Worm (Caenorhabditis elegans) whole organism, young adult: ENCODE data around the gene dgk-4.

ENCODE experiments used
- F33H1.4 ChIP-seq: fragments of 200-800 bp; sonication (Bioruptor generic); IDR thresholded peaks from 2 replicates; pipeline ENCODE4 v1.3.6; 2022; ENCODE audit warnings: missing genetic modification reagents, missing genetic modification characterization, missing compliant biosample characterization
- F52B5.7 ChIP-seq: sonication (generic microtip); optimal IDR thresholded peaks from 2 replicates; lab custom pipeline; 2016; ENCODE audit warnings: mild to moderate bottlenecking, missing genetic modification characterization, missing compliant biosample characterization
- T07F8.4 ChIP-seq: sonication (generic microtip); optimal IDR thresholded peaks from 2 replicates; lab custom pipeline; 2016; ENCODE audit warnings: mild to moderate bottlenecking, missing genetic modification characterization, moderate library complexity, missing compliant biosample characterization
- athp-1 ChIP-seq: sonication (generic microtip); optimal IDR thresholded peaks from 2 replicates; lab custom pipeline; 2017; ENCODE audit warnings: mild to moderate bottlenecking, missing genetic modification characterization, missing compliant biosample characterization
- attf-3 ChIP-seq: fragments of 200-800 bp; sonication (Bioruptor generic); conservative IDR thresholded peaks from 2 replicates; pipeline ENCODE4 v1.3.6; 2022; ENCODE audit warnings: missing genetic modification reagents, missing genetic modification characterization, missing compliant biosample characterization
- bed-1 ChIP-seq: fragments of 200-800 bp; sonication (Bioruptor generic); IDR thresholded peaks from 2 replicates; pipeline ENCODE4 v1.3.6; 2022; ENCODE audit warnings: missing genetic modification reagents, missing genetic modification characterization, missing compliant biosample characterization
- cebp-1 ChIP-seq, 2 experiments: fragments of 200-800 bp in 1 of 2; sonication (Bioruptor generic) in 1 of 2; sonication (generic microtip) in 1 of 2; IDR thresholded peaks in 1 of 2; optimal IDR thresholded peaks in 1 of 2; 2 replicates each; pipeline versions ENCODE4 v1.3.6 to Lab custom; 2017 to 2022; ENCODE audit warnings: missing compliant biosample characterization in 2 of 2, missing genetic modification characterization in 2 of 2, mild to moderate bottlenecking in 1 of 2, missing genetic modification reagents in 1 of 2, moderate library complexity in 1 of 2
- ceh-27 ChIP-seq: fragments of 200-800 bp; sonication (Bioruptor generic); optimal IDR thresholded peaks from 2 replicates; lab custom pipeline; 2018; ENCODE audit warnings: mild to moderate bottlenecking, missing genetic modification characterization, moderate library complexity, missing compliant biosample characterization
- ceh-40 ChIP-seq: fragments of 200-800 bp; sonication (Bioruptor generic); IDR thresholded peaks from 2 replicates; pipeline ENCODE4 v1.3.6; 2022; ENCODE audit warnings: missing genetic modification characterization, missing compliant biosample characterization
- dpl-1 ChIP-seq: fragments of 150-350 bp; optimal IDR thresholded peaks from 2 replicates; lab custom pipeline; 2014; ENCODE audit warnings: missing biosample characterization, missing genetic modification reagents, missing genetic modification characterization
- egl-18 ChIP-seq: fragments of 200-800 bp; sonication (Bioruptor generic); IDR thresholded peaks from 2 replicates; pipeline ENCODE4 v1.3.6; 2022; ENCODE audit warnings: missing genetic modification reagents, missing genetic modification characterization, missing compliant biosample characterization
- egl-44 ChIP-seq: fragments of 200-800 bp; sonication (Bioruptor generic); IDR thresholded peaks from 2 replicates; pipeline ENCODE4 v1.3.6; 2022; ENCODE audit warnings: missing genetic modification reagents, missing genetic modification characterization, missing compliant biosample characterization
- ekl-4 ChIP-seq: fragments of 200-800 bp; sonication (Bioruptor generic); IDR thresholded peaks from 2 replicates; pipeline ENCODE4 v1.3.6; 2022; ENCODE audit warnings: missing genetic modification reagents, missing genetic modification characterization, missing compliant biosample characterization
- ets-4 ChIP-seq: fragments of 200-800 bp; sonication (Bioruptor generic); optimal IDR thresholded peaks from 2 replicates; lab custom pipeline; 2018; ENCODE audit warnings: mild to moderate bottlenecking, missing genetic modification characterization, missing compliant biosample characterization
- gei-17 ChIP-seq: fragments of 200-800 bp; sonication (Bioruptor generic); optimal IDR thresholded peaks from 2 replicates; lab custom pipeline; 2018; ENCODE audit warnings: mild to moderate bottlenecking, missing genetic modification characterization, missing compliant biosample characterization
- hsf-1 ChIP-seq: fragments of 200-800 bp; sonication (Bioruptor generic); IDR thresholded peaks from 2 replicates; pipeline ENCODE4 v1.3.6; 2022; ENCODE audit warnings: missing genetic modification reagents, missing genetic modification characterization, missing compliant biosample characterization
- lin-40 ChIP-seq: sonication (generic microtip); optimal IDR thresholded peaks from 2 replicates; lab custom pipeline; 2016; ENCODE audit warnings: missing genetic modification characterization, mild to moderate bottlenecking, missing compliant biosample characterization, missing genotype, missing genetic modification reagents
- lsl-1 ChIP-seq: fragments of 200-800 bp; sonication (Bioruptor generic); optimal IDR thresholded peaks from 2 replicates; lab custom pipeline; 2018; ENCODE audit warnings: mild to moderate bottlenecking, missing genetic modification characterization, moderate library complexity, missing compliant biosample characterization
- nfya-1 ChIP-seq: sonication (generic microtip); optimal IDR thresholded peaks from 2 replicates; lab custom pipeline; 2017; ENCODE audit warnings: antibody characterized with exemption, missing compliant biosample characterization, missing genetic modification characterization, borderline replicate concordance; ENCODE audit not compliant: insufficient read depth
- nfyb-1 ChIP-seq: fragments of 200-800 bp; sonication (Bioruptor generic); IDR thresholded peaks from 2 replicates; pipeline ENCODE4 v1.3.6; 2022; ENCODE audit warnings: missing genetic modification reagents, missing genetic modification characterization, missing compliant biosample characterization
- nhr-80 ChIP-seq: sonication (generic microtip); optimal IDR thresholded peaks from 2 replicates; lab custom pipeline; 2016; ENCODE audit warnings: missing genetic modification characterization, missing compliant biosample characterization
- nhr-90 ChIP-seq: sonication (generic microtip); optimal IDR thresholded peaks from 2 replicates; lab custom pipeline; 2016; ENCODE audit warnings: missing genotype, mild to moderate bottlenecking, missing genetic modification characterization, missing compliant biosample characterization
- repo-1 ChIP-seq: sonication (generic microtip); optimal IDR thresholded peaks from 2 replicates; lab custom pipeline; 2017; ENCODE audit warnings: mild to moderate bottlenecking, missing genetic modification characterization, missing compliant biosample characterization
- snpc-1.1 ChIP-seq: sonication (generic microtip); optimal IDR thresholded peaks from 2 replicates; lab custom pipeline; 2017; ENCODE audit warnings: missing genetic modification characterization, mild to moderate bottlenecking, missing compliant biosample characterization, antibody characterized with exemption, moderate library complexity, missing genotype, missing genetic modification reagents; ENCODE audit not compliant: insufficient read depth
- snpc-1.3 ChIP-seq: sonication (generic microtip); optimal IDR thresholded peaks from 2 replicates; lab custom pipeline; 2017; ENCODE audit warnings: missing genetic modification characterization, mild to moderate bottlenecking, missing compliant biosample characterization, antibody characterized with exemption, moderate library complexity, missing genotype, missing genetic modification reagents; ENCODE audit not compliant: insufficient read depth
- unc-62 ChIP-seq: fragments of 150-350 bp; optimal IDR thresholded peaks from 2 replicates; lab custom pipeline; 2014; ENCODE audit warnings: missing biosample characterization, missing genetic modification reagents, missing genetic modification characterization
- zfh-2 ChIP-seq: fragments of 200-800 bp; sonication (Bioruptor generic); conservative IDR thresholded peaks from 2 replicates; pipeline ENCODE4 v1.3.6; 2022; ENCODE audit warnings: missing genetic modification reagents, missing genetic modification characterization, missing compliant biosample characterization
- zim-3 ChIP-seq: sonication (generic microtip); optimal IDR thresholded peaks from 2 replicates; lab custom pipeline; 2017; ENCODE audit warnings: mild to moderate bottlenecking, missing genetic modification characterization, moderate library complexity, missing compliant biosample characterization
- ztf-22 ChIP-seq: fragments of 200-800 bp; sonication (Bioruptor generic); optimal IDR thresholded peaks from 2 replicates; lab custom pipeline; 2018; ENCODE audit warnings: mild to moderate bottlenecking, missing genetic modification characterization, moderate library complexity, missing compliant biosample characterization

dgk-4 gene

ce11 chrIV:8602877-8603276, 28.3 kb upstream of the dgk-4 start, which contains the start of gene Y59H11AR.10:
Gene Y59H11AR.10 (plus strand): TSS chrIV:8603177.
- no peak for TF ChIP-seq ceh-27 (GFP tag; lab: Kevin White, UChicago)
- TF ChIP-seq ztf-22, result no peak
- TF ChIP-seq repo-1, result no peak
- no peak for TF ChIP-seq T07F8.4 (tag; lab: Kevin White, UChicago)
- TF ChIP-seq ekl-4 (GFP tag; lab: Robert Waterston, UW), result no peak

- TF ChIP-seq zim-3 (tag; lab: Kevin White, UChicago) (no peak), attf-3 (no peak), ekl-4 (GFP tag; lab: Robert Waterston, UW) (no peak), zfh-2 (GFP tag; lab: Robert Waterston, UW) (no peak), snpc-1.3 (no peak), cebp-1 (GFP tag; IDR thresholded peaks at IDR 0.05; lab: Robert Waterston, UW) (no peak), cebp-1 (tag; optimal IDR thresholded peaks at IDR 0.05; lab: Kevin White, UChicago) (no peak), gei-17 (GFP tag; lab: Kevin White, UChicago) (no peak), snpc-1.1 (tag; lab: Kevin White, UChicago) (no peak), ets-4 (GFP tag; lab: Kevin White, UChicago) (no peak), nfyb-1 (GFP tag; lab: Robert Waterston, UW) (no peak), egl-44 (GFP tag; lab: Robert Waterston, UW) (no peak), ceh-40 (GFP tag; lab: Robert Waterston, UW) (no peak)
These were observed 25.9 kb upstream of the dgk-4 start for ce11 chrIV:8605217-8605616.

- peak; percentile 73 for TF ChIP-seq F33H1.4
- peak; percentile 54 for TF ChIP-seq lsl-1 (GFP tag; lab: Kevin White, UChicago)
- TF ChIP-seq, all 124 proteins: peak for 2; not testable (repeated sequence) for 122
These were observed 23.7 kb upstream of the dgk-4 start for ce11 chrIV:8607468-8607867.

ce11 chrIV:8608204-8608603, 22.9 kb upstream of the dgk-4 start:
- no peak for TF ChIP-seq nhr-90 (tag; lab: Kevin White, UChicago)

ce11 chrIV:8608934-8609333, 22.2 kb upstream of the dgk-4 start, which contains the start of gene F42A9.6:
Gene F42A9.6 (plus strand): TSS chrIV:8609234.
- TF ChIP-seq cebp-1 (GFP tag; IDR thresholded peaks at IDR 0.05; lab: Robert Waterston, UW), result no peak
- TF ChIP-seq cebp-1 (tag; optimal IDR thresholded peaks at IDR 0.05; lab: Kevin White, UChicago), result no peak
- TF ChIP-seq unc-62 (GFP tag; lab: Kevin White, UChicago), result no peak
- no peak for TF ChIP-seq F52B5.7 (tag; lab: Kevin White, UChicago)
- no peak for TF ChIP-seq lin-40 (tag; lab: Kevin White, UChicago)
- no peak for TF ChIP-seq egl-18 (GFP tag; lab: Robert Waterston, UW)
- no peak for TF ChIP-seq nhr-90 (tag; lab: Kevin White, UChicago)
- no peak for TF ChIP-seq dpl-1 (GFP tag; lab: Kevin White, UChicago)
- TF ChIP-seq bed-1, result no peak
- TF ChIP-seq hsf-1, result no peak
- no peak for TF ChIP-seq athp-1 (tag; lab: Kevin White, UChicago)

- TF ChIP-seq nfya-1 (tag; lab: Kevin White, UChicago) (no peak), nhr-80 (peak; percentile 81)
- TF ChIP-seq, all 124 proteins: peak for 1
These were observed 19.1 kb upstream of the dgk-4 start, which contains the start of the genes F42A9.17 and cyp-33E2 for ce11 chrIV:8611886-8612542. Gene F42A9.17 (minus strand): TSS chrIV:8611936. Gene cyp-33E2 (plus strand): TSS chrIV:8612334.
